Fruit fly (Drosophila melanogaster) whole organism, prepupa: Measurements from ENCODE around the gene Ir62a.
A peak's percentile ranks its signal among the peaks of the same experiment; 100 is the strongest.

ENCODE experiments used
- Blimp-1 ChIP-seq: fragments of 200-800 bp; sonication (Bioruptor generic); optimal IDR thresholded peaks from 3 replicates; lab custom pipeline; 2017; ENCODE audit warnings: missing biosample characterization, missing genetic modification characterization, mild to moderate bottlenecking, moderate library complexity, missing genetic modification reagents
- CG10631 ChIP-seq: fragments of 200-800 bp; sonication (Bioruptor generic); optimal IDR thresholded peaks from 2 replicates; lab custom pipeline; 2016; ENCODE audit warnings: missing biosample characterization, missing genetic modification characterization
- CG11294 ChIP-seq: fragments of 200-800 bp; sonication (Bioruptor generic); IDR thresholded peaks from 2 replicates; pipeline ENCODE4 v1.3.6; 2022; ENCODE audit warnings: missing biosample characterization, missing genetic modification characterization
- CG11762 ChIP-seq: fragments of 200-800 bp; sonication (Bioruptor generic); optimal IDR thresholded peaks from 3 replicates; lab custom pipeline; 2016; ENCODE audit warnings: missing biosample characterization, missing genetic modification characterization; ENCODE audit not compliant: insufficient read depth
- CG11902 ChIP-seq: fragments of 200-800 bp; sonication (Bioruptor generic); optimal IDR thresholded peaks from 3 replicates; lab custom pipeline; 2016; ENCODE audit warnings: missing biosample characterization, missing genetic modification characterization
- CG15336 ChIP-seq: fragments of 200-800 bp; sonication (Bioruptor generic); IDR thresholded peaks from 2 replicates; pipeline ENCODE4 v1.3.6; 2022; ENCODE audit warnings: missing biosample characterization, missing genetic modification characterization
- CG16779 ChIP-seq: fragments of 200-800 bp; sonication (Bioruptor generic); optimal IDR thresholded peaks from 3 replicates; lab custom pipeline; 2017; ENCODE audit warnings: missing biosample characterization, mild to moderate bottlenecking, missing genetic modification characterization
- CG32006 ChIP-seq: fragments of 200-800 bp; sonication (Bioruptor generic); optimal IDR thresholded peaks from 3 replicates; lab custom pipeline; 2017; ENCODE audit warnings: missing biosample characterization, mild to moderate bottlenecking, missing genetic modification characterization
- CG6163 ChIP-seq: fragments of 200-800 bp; sonication (Bioruptor generic); IDR thresholded peaks from 3 replicates; pipeline ENCODE4 v1.3.6; 2022; ENCODE audit warnings: missing biosample characterization, missing genetic modification characterization
- CG6808 ChIP-seq: fragments of 200-800 bp; sonication (Bioruptor generic); optimal IDR thresholded peaks from 3 replicates; lab custom pipeline; 2017; ENCODE audit warnings: missing biosample characterization, missing genetic modification characterization, mild to moderate bottlenecking, moderate library complexity, missing genetic modification reagents
- CG8319 ChIP-seq: fragments of 200-800 bp; sonication (Bioruptor generic); optimal IDR thresholded peaks from 3 replicates; lab custom pipeline; 2016; ENCODE audit warnings: missing biosample characterization, missing genetic modification characterization
- CG8632 ChIP-seq: fragments of 200-800 bp; sonication (Bioruptor generic); optimal IDR thresholded peaks from 3 replicates; lab custom pipeline; 2016; ENCODE audit warnings: missing biosample characterization, missing genetic modification characterization
- CG9139 ChIP-seq: fragments of 200-800 bp; sonication (Bioruptor generic); optimal IDR thresholded peaks from 3 replicates; lab custom pipeline; 2017; ENCODE audit warnings: missing biosample characterization, mild to moderate bottlenecking, missing genetic modification characterization
- Eip75B ChIP-seq: fragments of 200-800 bp; sonication (Bioruptor generic); optimal IDR thresholded peaks from 3 replicates; lab custom pipeline; 2016; ENCODE audit warnings: missing biosample characterization, missing genetic modification characterization
- Eip78C ChIP-seq: fragments of 200-800 bp; sonication (Bioruptor generic); peaks from one replicate; lab custom pipeline; 2016; ENCODE audit warnings: missing biosample characterization, missing genetic modification characterization
- Ets96B ChIP-seq: fragments of 200-800 bp; optimal IDR thresholded peaks from 2 replicates; lab custom pipeline; 2019; ENCODE audit warnings: missing biosample characterization, mild to moderate bottlenecking, missing genetic modification characterization, moderate library complexity
- Hr4 ChIP-seq: fragments of 200-800 bp; sonication (Bioruptor generic); optimal IDR thresholded peaks from 3 replicates; lab custom pipeline; 2016; ENCODE audit warnings: missing biosample characterization, missing genetic modification characterization
- Lpt ChIP-seq: fragments of 200-800 bp; sonication (Bioruptor generic); optimal IDR thresholded peaks from 3 replicates; lab custom pipeline; 2016; ENCODE audit warnings: missing biosample characterization, missing genetic modification characterization
- OdsH ChIP-seq: fragments of 200-800 bp; sonication (Bioruptor generic); optimal IDR thresholded peaks from 3 replicates; lab custom pipeline; 2016; ENCODE audit warnings: missing biosample characterization, missing genetic modification characterization
- Sox14 ChIP-seq: fragments of 200-800 bp; sonication (Bioruptor generic); optimal IDR thresholded peaks from 3 replicates; lab custom pipeline; 2016; ENCODE audit warnings: missing biosample characterization, missing genetic modification characterization
- cyc ChIP-seq: fragments of 200-800 bp; sonication (Bioruptor generic); optimal IDR thresholded peaks from 3 replicates; lab custom pipeline; 2016; ENCODE audit warnings: missing biosample characterization, missing genetic modification characterization
- dac ChIP-seq: fragments of 200-800 bp; sonication (Bioruptor generic); optimal IDR thresholded peaks from 2 replicates; lab custom pipeline; 2017; ENCODE audit warnings: missing biosample characterization, mild to moderate bottlenecking, missing genetic modification characterization
- dsx ChIP-seq: fragments of 200-800 bp; optimal IDR thresholded peaks from 3 replicates; lab custom pipeline; 2019; ENCODE audit warnings: missing biosample characterization, mild to moderate bottlenecking, missing genetic modification characterization, moderate library complexity; ENCODE audit not compliant: poor library complexity, severe bottlenecking
- esn ChIP-seq: fragments of 200-800 bp; sonication (Bioruptor generic); optimal IDR thresholded peaks from 2 replicates; lab custom pipeline; 2016; ENCODE audit warnings: missing biosample characterization, mild to moderate bottlenecking, missing genetic modification characterization, moderate library complexity
- fd85E ChIP-seq: fragments of 200-800 bp; sonication (Bioruptor generic); optimal IDR thresholded peaks from 3 replicates; lab custom pipeline; 2016; ENCODE audit warnings: missing biosample characterization, missing genetic modification characterization
- fkh ChIP-seq: fragments of 200-800 bp; sonication (Bioruptor generic); optimal IDR thresholded peaks from 3 replicates; lab custom pipeline; 2017; ENCODE audit warnings: missing biosample characterization, mild to moderate bottlenecking, missing genetic modification characterization, moderate library complexity
- lz ChIP-seq: fragments of 200-800 bp; sonication (Bioruptor generic); optimal IDR thresholded peaks from 3 replicates; lab custom pipeline; 2016; ENCODE audit warnings: missing biosample characterization, missing genetic modification characterization
- net ChIP-seq: fragments of 200-800 bp; sonication (Bioruptor generic); optimal IDR thresholded peaks from 3 replicates; lab custom pipeline; 2016; ENCODE audit warnings: missing biosample characterization, missing genetic modification characterization
- spab ChIP-seq: fragments of 200-800 bp; sonication (Bioruptor generic); optimal IDR thresholded peaks from 2 replicates; lab custom pipeline; 2017; ENCODE audit warnings: missing biosample characterization, mild to moderate bottlenecking, missing genetic modification characterization, missing genetic modification reagents
- svp ChIP-seq: fragments of 200-800 bp; sonication (Bioruptor generic); peaks from one replicate; lab custom pipeline; 2016; ENCODE audit warnings: missing biosample characterization, missing genetic modification characterization
- vri ChIP-seq: fragments of 200-800 bp; sonication (Bioruptor generic); optimal IDR thresholded peaks from 3 replicates; lab custom pipeline; 2016; ENCODE audit warnings: missing biosample characterization, mild to moderate bottlenecking, missing genetic modification characterization

The Ir62a gene

DNA sequence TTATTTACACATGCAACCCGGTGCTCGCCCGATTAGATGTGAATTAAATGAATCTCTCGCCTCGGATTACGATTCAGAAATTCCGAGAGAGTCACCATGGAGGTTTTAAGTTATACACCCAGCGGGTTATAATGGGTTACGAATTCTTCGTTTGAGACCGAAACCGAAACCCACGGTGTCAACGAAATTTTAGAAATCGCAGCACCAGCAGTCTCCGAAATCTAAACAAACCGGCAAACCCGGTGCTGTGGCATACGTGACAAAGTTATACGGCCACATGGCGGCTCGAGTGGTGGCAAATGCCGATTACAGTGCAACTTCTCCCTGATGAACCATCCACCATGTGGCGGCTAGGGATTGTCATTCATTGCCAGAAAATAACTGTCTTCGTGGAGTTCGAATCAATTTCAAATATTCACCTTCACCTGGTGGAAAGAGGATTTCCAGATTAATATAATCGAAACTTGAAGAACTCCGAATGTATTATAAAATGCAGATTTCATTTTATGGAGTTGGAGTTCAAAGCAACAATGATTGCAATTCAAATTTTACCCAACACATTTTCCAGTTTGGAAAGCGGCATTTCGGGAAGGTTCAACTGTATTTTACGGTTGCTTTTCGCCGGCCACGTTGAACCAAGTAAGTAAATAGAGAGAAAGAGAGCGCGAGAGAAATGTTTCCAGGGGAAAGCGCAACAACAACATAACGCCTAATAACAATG, 15.1 kb downstream of the Ir62a start (continued):
- TF ChIP-seq CG6808 (GFP tag; lab: Kevin White, UChicago): peak; percentile 63
- peak; percentile 27 for TF ChIP-seq CG8632 (GFP tag; lab: Kevin White, UChicago)
- TF ChIP-seq CG11762 (GFP tag; lab: Kevin White, UChicago): peak; percentile 48
- peak; percentile 52 for TF ChIP-seq CG10631
- TF ChIP-seq CG16779 (tag; lab: Kevin White, UChicago): no peak
- TF ChIP-seq Eip75B: peak; percentile 50
- TF ChIP-seq net (GFP tag; lab: Kevin White, UChicago): peak; percentile 65
- TF ChIP-seq CG11902: peak; percentile 2
- TF ChIP-seq spab: peak; percentile 6
- no peak for TF ChIP-seq Blimp-1 (GFP tag; lab: Kevin White, UChicago)
- peak; percentile 62 for TF ChIP-seq cyc
- peak; percentile 94 for TF ChIP-seq CG32006
- peak; percentile 69 for TF ChIP-seq OdsH (GFP tag; lab: Kevin White, UChicago)
- peak; percentile 92 for TF ChIP-seq Hr4 (GFP tag; lab: Kevin White, UChicago)
- peak; percentile 46; the same call in 1 of the 2 replicates for TF ChIP-seq CG11294 (GFP tag; lab: Robert Waterston, UW)
- peak; percentile 70 for TF ChIP-seq Sox14 (GFP tag; lab: Kevin White, UChicago)
- TF ChIP-seq fd85E (GFP tag; lab: Kevin White, UChicago): no peak
- peak; percentile 35 for TF ChIP-seq Ets96B (tag; lab: Kevin White, UChicago)
- TF ChIP-seq dac (GFP tag; lab: Kevin White, UChicago): peak; percentile 65
- TF ChIP-seq CG9139 (GFP tag; lab: Kevin White, UChicago): no peak

DNA sequence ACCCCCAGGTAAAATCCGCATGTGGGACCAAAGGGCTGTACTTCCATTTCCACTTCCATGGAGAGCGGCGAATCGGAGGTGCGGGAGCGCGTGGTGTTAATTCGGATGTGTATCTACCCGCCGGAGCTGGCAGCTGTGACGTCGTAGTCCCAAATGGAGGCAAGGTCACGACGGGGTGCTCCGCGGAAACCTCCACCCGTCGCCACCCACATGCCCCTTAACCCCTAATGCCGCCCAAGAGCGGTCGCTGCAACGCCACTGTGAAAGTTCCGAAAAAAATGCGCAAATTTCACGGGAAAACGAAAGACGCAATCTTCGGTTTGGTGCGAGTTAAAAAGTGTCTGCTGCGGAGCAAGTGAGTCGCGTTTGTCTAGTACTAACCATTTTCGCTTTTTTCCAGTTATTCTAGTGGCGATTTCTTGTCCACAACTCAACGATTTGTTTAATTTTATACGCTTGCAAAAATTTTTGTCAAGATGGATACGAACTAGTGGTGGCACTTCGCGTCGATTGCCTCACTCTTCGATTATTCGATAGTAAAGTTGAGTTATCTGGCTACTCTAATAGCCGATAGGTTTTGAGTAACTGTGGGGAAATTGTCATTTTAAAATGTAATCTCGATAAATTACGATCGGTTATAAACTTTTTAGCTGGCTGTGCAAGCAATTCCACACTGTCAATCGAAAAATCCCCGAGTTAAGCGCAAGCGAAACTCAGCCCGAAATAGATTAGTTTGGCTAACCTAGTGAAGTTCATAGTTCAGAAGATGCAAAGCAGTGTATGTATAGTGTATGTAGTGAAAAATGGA, 28.8 kb downstream of the Ir62a start, which contains the start of the genes hfp and Psa:
Gene hfp (minus strand): TSS at position 505 of the 808 bp plus-strand sequence.
Gene Psa (plus strand): TSS at position 758 of the 808 bp plus-strand sequence.
- TF ChIP-seq CG15336: no peak
- TF ChIP-seq vri (GFP tag; lab: Kevin White, UChicago): no peak
- peak; percentile 46 for TF ChIP-seq fkh (GFP tag; lab: Kevin White, UChicago)
- no peak for TF ChIP-seq net (GFP tag; lab: Kevin White, UChicago)
- TF ChIP-seq svp: peak; percentile 85

DNA sequence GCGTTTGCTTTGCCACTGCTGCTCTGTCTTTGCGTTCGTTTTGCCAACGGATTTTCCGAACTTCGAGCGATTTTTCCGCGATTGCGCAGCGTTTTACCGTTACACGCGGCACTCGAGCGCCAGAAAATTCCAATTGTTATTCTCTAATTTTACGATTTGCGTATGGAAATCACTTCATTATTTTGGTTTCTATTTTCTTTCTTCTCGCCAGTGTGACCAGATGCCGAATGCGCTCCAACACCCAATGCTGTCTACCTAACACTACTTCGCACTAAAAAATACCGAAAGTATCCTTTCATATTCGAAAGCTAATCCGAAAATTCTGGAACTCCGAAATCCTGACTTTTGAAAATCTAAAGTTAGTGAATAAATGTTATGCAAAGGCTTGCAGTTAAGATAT, 34.7 kb downstream of the Ir62a start, which contains the start of gene CG12084:
Gene CG12084 (minus strand): TSS at position 236 of the 400 bp plus-strand sequence.
- TF ChIP-seq Sox14 (GFP tag; lab: Kevin White, UChicago) (peak; percentile 82), Eip78C (GFP tag; lab: Kevin White, UChicago) (no peak)

DNA sequence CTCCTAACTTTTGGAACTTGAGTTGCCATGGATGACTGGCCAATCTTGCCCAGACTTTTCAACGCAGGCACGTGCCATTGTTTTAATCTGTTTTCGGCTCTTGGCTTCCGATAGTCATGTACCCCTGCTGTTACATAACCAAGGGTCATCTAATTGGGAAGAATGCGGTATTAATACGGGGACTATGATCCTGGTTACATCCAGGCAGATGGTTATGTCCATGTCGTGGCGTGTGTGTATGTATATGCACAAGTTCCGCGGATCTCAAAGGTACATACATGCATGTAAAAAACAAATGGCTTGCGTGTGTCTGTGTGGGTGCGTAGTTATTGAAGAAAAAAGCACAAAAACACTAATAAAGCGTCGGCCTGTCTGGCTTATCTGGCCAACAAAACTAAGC, 35.3 kb downstream of the Ir62a start:
- no peak for TF ChIP-seq fd85E (GFP tag; lab: Kevin White, UChicago)
- no peak for TF ChIP-seq lz (GFP tag; lab: Kevin White, UChicago)
- no peak for TF ChIP-seq CG8319
- no peak for TF ChIP-seq CG15336
- TF ChIP-seq Sox14 (GFP tag; lab: Kevin White, UChicago): no peak
- TF ChIP-seq CG11762 (GFP tag; lab: Kevin White, UChicago): no peak
- TF ChIP-seq dsx (GFP tag; lab: Kevin White, UChicago): no peak
- no peak for TF ChIP-seq esn (GFP tag; lab: Kevin White, UChicago)
- no peak for TF ChIP-seq spab

DNA sequence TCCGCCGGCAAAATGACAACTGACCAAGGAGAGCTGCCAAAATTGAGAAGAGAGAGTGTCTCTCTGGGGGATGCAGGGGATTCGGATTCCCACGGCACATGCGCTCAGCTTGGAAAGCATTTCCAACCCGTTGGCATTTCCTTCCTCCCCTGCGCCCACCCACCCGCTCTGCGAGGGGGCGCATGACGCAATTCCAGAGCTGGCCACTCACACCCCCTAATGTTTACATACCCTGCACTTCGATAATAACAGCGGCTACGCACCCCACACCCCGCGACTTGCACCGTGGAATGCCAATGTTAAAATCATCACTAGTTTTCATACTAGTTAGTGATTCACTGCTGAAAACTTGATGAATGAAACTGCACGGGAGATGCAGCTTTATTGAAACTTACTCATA, 41.5 kb downstream of the Ir62a start, which contains the start of gene stet:
Gene stet (minus strand): TSS at position 25 of the 400 bp plus-strand sequence.
- TF ChIP-seq vri (GFP tag; lab: Kevin White, UChicago): peak; percentile 39
- TF ChIP-seq dsx (GFP tag; lab: Kevin White, UChicago): peak; percentile 58
- TF ChIP-seq Sox14 (GFP tag; lab: Kevin White, UChicago): no peak
- 0 out of 3 replicates have a peak, but pooled peaks have one; percentile 28 for TF ChIP-seq CG6163
- TF ChIP-seq Lpt: peak; percentile 3
- TF ChIP-seq, all 60 proteins: peak for 4
